Worm (Caenorhabditis elegans) whole organism, late embryonic: ENCODE measurements around the gene F07F6.1.

Experiments
- K02D7.2 ChIP-seq: sonication (generic microtip); optimal IDR thresholded peaks from 2 replicates; lab custom pipeline; 2017; ENCODE audit warnings: mild to moderate bottlenecking, missing genetic modification characterization, missing compliant biosample characterization
- tbx-2 ChIP-seq: sonication (generic microtip); optimal IDR thresholded peaks from 2 replicates; lab custom pipeline; 2016; ENCODE audit warnings: missing genetic modification characterization, missing compliant biosample characterization
- unc-42 ChIP-seq: sonication (generic microtip); optimal IDR thresholded peaks from 2 replicates; lab custom pipeline; 2016; ENCODE audit warnings: missing genotype, missing genetic modification characterization, missing compliant biosample characterization

DNA sequence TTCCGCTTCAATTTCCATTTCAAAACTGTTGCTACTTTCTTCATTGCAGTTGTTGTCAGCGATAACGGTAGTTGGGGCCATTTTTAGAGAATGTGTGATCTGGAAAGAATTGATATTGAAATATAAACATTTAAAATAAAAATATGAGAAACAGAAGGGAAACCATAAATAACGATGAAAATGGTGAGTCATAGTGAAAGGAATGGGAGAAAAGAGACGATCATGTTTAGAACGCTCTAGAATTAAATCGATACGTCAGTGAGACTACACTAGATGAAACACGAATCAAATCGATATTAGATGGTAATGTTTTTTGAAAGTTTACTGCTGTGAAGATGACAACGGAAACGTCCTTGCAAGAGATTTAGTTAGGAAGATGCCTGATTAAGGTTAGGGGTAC lies 28.8 kb upstream of the F07F6.1 start, which contains the start of the genes EEED8.12 and EEED8.4:
- no peak for TF ChIP-seq unc-42 (tag; lab: Kevin White, UChicago)
- TF ChIP-seq K02D7.2 (tag; lab: Kevin White, UChicago) = no peak
- TF ChIP-seq tbx-2 (tag; lab: Kevin White, UChicago) = no peak
